Worm (Caenorhabditis elegans) whole organism, young adult: Measurements from ENCODE around the gene lin-32.

Experiments
- B0019.2 ChIP-seq: fragments of 200-800 bp; sonication (Bioruptor generic); conservative IDR thresholded peaks from 2 replicates; pipeline ENCODE4 v1.3.6; 2022; ENCODE audit warnings: missing genetic modification reagents, missing genetic modification characterization, missing compliant biosample characterization
- B0261.1 ChIP-seq: sonication (generic microtip); optimal IDR thresholded peaks from 2 replicates; lab custom pipeline; 2016; ENCODE audit warnings: mild to moderate bottlenecking, missing genetic modification characterization, moderate library complexity, missing compliant biosample characterization
- C17E4.6 ChIP-seq: fragments of 200-800 bp; sonication (Bioruptor generic); IDR thresholded peaks from 2 replicates; pipeline ENCODE4 v1.3.6; 2022; ENCODE audit warnings: missing genetic modification reagents, missing genetic modification characterization, missing compliant biosample characterization
- F10E7.11 ChIP-seq: sonication (generic microtip); optimal IDR thresholded peaks from 2 replicates; lab custom pipeline; 2017; ENCODE audit warnings: mild to moderate bottlenecking, missing genetic modification characterization, moderate library complexity, missing compliant biosample characterization
- F22D6.2 ChIP-seq: sonication (generic microtip); optimal IDR thresholded peaks from 2 replicates; lab custom pipeline; 2016; ENCODE audit warnings: mild to moderate bottlenecking, missing genetic modification characterization, missing compliant biosample characterization
- F57C9.4 ChIP-seq: sonication (generic microtip); optimal IDR thresholded peaks from 2 replicates; lab custom pipeline; 2017; ENCODE audit warnings: mild to moderate bottlenecking, missing genetic modification characterization, missing compliant biosample characterization
- K12H6.12 ChIP-seq: fragments of 200-800 bp; sonication (Bioruptor generic); optimal IDR thresholded peaks from 2 replicates; lab custom pipeline; 2018; ENCODE audit warnings: mild to moderate bottlenecking, missing genetic modification characterization, missing compliant biosample characterization
- Y56A3A.18 ChIP-seq: fragments of 200-800 bp; sonication (Bioruptor generic); IDR thresholded peaks from 2 replicates; pipeline ENCODE4 v1.3.6; 2022; ENCODE audit warnings: missing genetic modification reagents, missing genetic modification characterization, missing compliant biosample characterization
- Y79H2A.3 ChIP-seq: fragments of 200-800 bp; sonication (Bioruptor generic); conservative IDR thresholded peaks from 2 replicates; pipeline ENCODE4 v1.3.6; 2022; ENCODE audit warnings: missing genetic modification reagents, missing genetic modification characterization, missing compliant biosample characterization
- akir-1 ChIP-seq: fragments of 200-800 bp; sonication (Bioruptor generic); optimal IDR thresholded peaks from 2 replicates; lab custom pipeline; 2018; ENCODE audit warnings: mild to moderate bottlenecking, missing genetic modification characterization, moderate library complexity, missing compliant biosample characterization
- aptf-3 ChIP-seq: fragments of 200-800 bp; sonication (Bioruptor generic); IDR thresholded peaks from 2 replicates; pipeline ENCODE4 v1.3.6; 2022; ENCODE audit warnings: missing genetic modification characterization, missing compliant biosample characterization
- attf-3 ChIP-seq: fragments of 200-800 bp; sonication (Bioruptor generic); conservative IDR thresholded peaks from 2 replicates; pipeline ENCODE4 v1.3.6; 2022; ENCODE audit warnings: missing genetic modification reagents, missing genetic modification characterization, missing compliant biosample characterization
- bed-2 ChIP-seq: fragments of 200-800 bp; sonication (Bioruptor generic); IDR thresholded peaks from 2 replicates; pipeline ENCODE4 v1.3.6; 2022; ENCODE audit warnings: missing genetic modification reagents, missing genetic modification characterization, missing compliant biosample characterization
- ceh-27 ChIP-seq: fragments of 200-800 bp; sonication (Bioruptor generic); optimal IDR thresholded peaks from 2 replicates; lab custom pipeline; 2018; ENCODE audit warnings: mild to moderate bottlenecking, missing genetic modification characterization, moderate library complexity, missing compliant biosample characterization
- ceh-91 ChIP-seq: fragments of 200-800 bp; sonication (Bioruptor generic); IDR thresholded peaks from 2 replicates; pipeline ENCODE4 v1.3.6; 2022; ENCODE audit warnings: missing genetic modification reagents, missing genetic modification characterization, missing compliant biosample characterization
- dox-1 ChIP-seq: fragments of 200-800 bp; sonication (Bioruptor generic); IDR thresholded peaks from 2 replicates; pipeline ENCODE4 v1.3.6; 2022; ENCODE audit warnings: missing genetic modification reagents, missing genetic modification characterization, missing compliant biosample characterization
- dpl-1 ChIP-seq: fragments of 150-350 bp; optimal IDR thresholded peaks from 2 replicates; lab custom pipeline; 2014; ENCODE audit warnings: missing biosample characterization, missing genetic modification reagents, missing genetic modification characterization
- egrh-3 ChIP-seq: fragments of 200-800 bp; sonication (Bioruptor generic); IDR thresholded peaks from 2 replicates; pipeline ENCODE4 v1.3.6; 2022; ENCODE audit warnings: missing genetic modification reagents, missing genetic modification characterization, missing compliant biosample characterization
- hmg-20 ChIP-seq: fragments of 200-800 bp; sonication (Bioruptor generic); IDR thresholded peaks from 2 replicates; pipeline ENCODE4 v1.3.6; 2022; ENCODE audit warnings: missing genetic modification reagents, missing genetic modification characterization, missing compliant biosample characterization
- let-526 ChIP-seq: fragments of 200-800 bp; sonication (Bioruptor generic); IDR thresholded peaks from 2 replicates; pipeline ENCODE4 v1.3.6; 2022; ENCODE audit warnings: missing genetic modification reagents, missing genetic modification characterization, missing compliant biosample characterization
- mxl-1 ChIP-seq: sonication (generic microtip); optimal IDR thresholded peaks from 2 replicates; lab custom pipeline; 2016; ENCODE audit warnings: missing genetic modification characterization, missing compliant biosample characterization
- nfyb-1 ChIP-seq: fragments of 200-800 bp; sonication (Bioruptor generic); IDR thresholded peaks from 2 replicates; pipeline ENCODE4 v1.3.6; 2022; ENCODE audit warnings: missing genetic modification reagents, missing genetic modification characterization, missing compliant biosample characterization
- nhr-120 ChIP-seq: fragments of 200-800 bp; sonication (Bioruptor generic); IDR thresholded peaks from 2 replicates; pipeline ENCODE4 v1.3.6; 2022; ENCODE audit warnings: missing genetic modification characterization, missing compliant biosample characterization
- nhr-179 ChIP-seq: sonication (generic microtip); optimal IDR thresholded peaks from 2 replicates; lab custom pipeline; 2016; ENCODE audit warnings: mild to moderate bottlenecking, missing genetic modification characterization, missing compliant biosample characterization
- nhr-90 ChIP-seq: sonication (generic microtip); optimal IDR thresholded peaks from 2 replicates; lab custom pipeline; 2016; ENCODE audit warnings: missing genotype, mild to moderate bottlenecking, missing genetic modification characterization, missing compliant biosample characterization
- rcor-1 ChIP-seq: fragments of 200-800 bp; sonication (Bioruptor generic); IDR thresholded peaks from 2 replicates; pipeline ENCODE4 v1.3.6; 2022; ENCODE audit warnings: missing genetic modification reagents, missing genetic modification characterization, missing compliant biosample characterization
- repo-1 ChIP-seq: sonication (generic microtip); optimal IDR thresholded peaks from 2 replicates; lab custom pipeline; 2017; ENCODE audit warnings: mild to moderate bottlenecking, missing genetic modification characterization, missing compliant biosample characterization
- sea-2 ChIP-seq: fragments of 200-800 bp; sonication (Bioruptor generic); IDR thresholded peaks from 2 replicates; pipeline ENCODE4 v1.3.6; 2022; ENCODE audit warnings: missing genetic modification characterization, missing compliant biosample characterization
- snpc-1.1 ChIP-seq: sonication (generic microtip); optimal IDR thresholded peaks from 2 replicates; lab custom pipeline; 2017; ENCODE audit warnings: missing genetic modification characterization, mild to moderate bottlenecking, missing compliant biosample characterization, antibody characterized with exemption, moderate library complexity, missing genotype, missing genetic modification reagents; ENCODE audit not compliant: insufficient read depth
- snpc-3.4 ChIP-seq: sonication (generic microtip); optimal IDR thresholded peaks from 2 replicates; lab custom pipeline; 2017; ENCODE audit warnings: missing genetic modification characterization, mild to moderate bottlenecking, missing compliant biosample characterization, antibody characterized with exemption, moderate library complexity, missing genotype, missing genetic modification reagents
- unc-130 ChIP-seq: sonication (generic microtip); optimal IDR thresholded peaks from 2 replicates; lab custom pipeline; 2016; ENCODE audit warnings: missing genetic modification reagents, missing genetic modification characterization, missing compliant biosample characterization
- unc-62 ChIP-seq: fragments of 150-350 bp; optimal IDR thresholded peaks from 2 replicates; lab custom pipeline; 2014; ENCODE audit warnings: missing biosample characterization, missing genetic modification reagents, missing genetic modification characterization
- xnd-1 ChIP-seq: sonication (generic microtip); optimal IDR thresholded peaks from 2 replicates; lab custom pipeline; 2016; ENCODE audit warnings: missing genotype, missing genetic modification reagents, missing genetic modification characterization, missing compliant biosample characterization
- ztf-25 ChIP-seq: fragments of 200-800 bp; sonication (Bioruptor generic); IDR thresholded peaks from 2 replicates; pipeline ENCODE4 v1.3.6; 2022; ENCODE audit warnings: missing genetic modification reagents, missing genetic modification characterization, missing compliant biosample characterization
- ztf-28 ChIP-seq: fragments of 200-800 bp; sonication (Bioruptor generic); IDR thresholded peaks from 2 replicates; pipeline ENCODE4 v1.3.6; 2022; ENCODE audit warnings: missing genetic modification reagents, missing genetic modification characterization, missing compliant biosample characterization

Gene lin-32

ce11 chrX:2267956-2268355 lies 38.0 kb upstream of the lin-32 start, which contains the start of gene AH9.6:
AH9.6 (minus strand) TSS chrX:2268138.
- TF ChIP-seq nfyb-1 (GFP tag; lab: Robert Waterston, UW) = 0 out of 2 replicates have a peak, but pooled peaks have one; percentile 18
- no peak for TF ChIP-seq nhr-179
- peak; percentile 62; the same call in 1 of the 2 replicates for TF ChIP-seq egrh-3
- TF ChIP-seq bed-2 = 0 out of 2 replicates have a peak, but pooled peaks have one; percentile 52
- TF ChIP-seq F57C9.4 (tag; lab: Kevin White, UChicago) = no peak
- TF ChIP-seq, all 124 proteins: peak for 3

DNA sequence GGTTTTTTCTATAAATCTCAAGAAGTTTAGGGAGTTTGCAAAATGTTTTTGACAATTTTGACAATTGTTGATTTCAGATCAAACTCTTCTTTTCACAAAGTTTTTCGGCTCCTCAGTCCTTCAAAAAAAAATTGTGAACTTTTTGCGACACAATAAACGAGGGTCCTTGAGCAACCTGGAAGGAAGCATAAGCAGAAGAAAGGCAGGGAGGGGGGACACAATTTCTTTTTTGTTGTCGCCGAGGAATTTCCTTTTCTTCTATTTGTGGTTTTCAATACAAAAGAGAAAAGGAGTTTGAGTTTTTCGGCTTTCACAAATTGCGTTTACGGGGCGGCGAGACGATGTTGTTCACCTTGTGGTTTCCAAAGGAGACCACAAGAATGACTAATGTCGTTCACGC lies 36.9 kb upstream of the lin-32 start:
- no peak for TF ChIP-seq snpc-1.1 (tag; lab: Kevin White, UChicago)
- no peak for TF ChIP-seq aptf-3 (GFP tag; lab: Robert Waterston, UW)
- TF ChIP-seq snpc-3.4 = no peak
- TF ChIP-seq dox-1 (GFP tag; lab: Robert Waterston, UW) = no peak
- no peak for TF ChIP-seq Y56A3A.18 (GFP tag; lab: Robert Waterston, UW)
- no peak for TF ChIP-seq ceh-91
- TF ChIP-seq C17E4.6 (GFP tag; lab: Robert Waterston, UW) = no peak
- TF ChIP-seq xnd-1 = no peak
- TF ChIP-seq F10E7.11 (tag; lab: Kevin White, UChicago) = no peak
- no peak for TF ChIP-seq unc-62 (GFP tag; lab: Kevin White, UChicago)
- no peak for TF ChIP-seq sea-2 (GFP tag; lab: Robert Waterston, UW)
- TF ChIP-seq Y79H2A.3 (GFP tag; lab: Robert Waterston, UW) = no peak
- no peak for TF ChIP-seq dpl-1 (GFP tag; lab: Kevin White, UChicago)
- TF ChIP-seq F22D6.2 (tag; lab: Kevin White, UChicago) = no peak
- TF ChIP-seq akir-1 (GFP tag; lab: Kevin White, UChicago) = no peak
- TF ChIP-seq ztf-25 (GFP tag; lab: Robert Waterston, UW) = no peak

DNA sequence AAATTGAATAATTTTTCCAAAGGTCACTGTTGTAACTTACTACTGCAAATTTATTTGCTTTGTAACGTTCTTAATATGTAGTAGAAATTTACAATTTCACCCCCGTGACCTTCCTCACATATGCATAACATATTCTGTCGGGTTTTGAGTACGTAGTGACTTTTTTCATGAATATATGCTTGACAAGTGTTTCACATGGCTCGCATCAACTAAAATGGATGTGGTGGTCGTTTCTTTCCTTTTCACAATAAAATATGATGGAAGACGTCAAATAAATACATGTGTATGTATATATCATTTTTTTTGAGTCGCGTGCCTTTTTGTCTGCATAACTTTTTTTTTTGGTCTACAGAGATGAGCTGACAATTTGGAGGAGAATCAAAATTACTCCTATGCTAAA lies 36.4 kb upstream of the lin-32 start:
- TF ChIP-seq rcor-1 (GFP tag; lab: Robert Waterston, UW) (no peak), K12H6.12 (tag; lab: Kevin White, UChicago) (no peak)

DNA sequence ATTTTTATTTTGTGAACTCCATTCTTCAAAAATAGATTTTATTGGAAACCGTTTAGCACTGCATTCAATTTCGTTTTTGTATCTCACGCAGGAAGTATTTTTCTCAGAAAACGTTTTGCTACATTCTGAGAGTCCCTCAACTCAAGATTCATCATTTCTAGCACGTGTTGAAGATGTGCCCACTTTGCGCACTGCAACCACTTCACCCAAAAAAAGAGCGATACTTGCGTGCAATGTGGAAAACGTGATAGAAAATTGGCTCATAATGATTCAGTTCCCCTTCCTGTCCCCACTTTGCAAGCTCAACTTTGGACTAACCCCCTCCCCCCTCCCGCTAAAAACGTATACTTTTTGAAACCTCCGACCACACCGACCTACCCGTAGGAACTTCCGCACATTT lies 35.1 kb upstream of the lin-32 start:
- TF ChIP-seq repo-1 (tag; lab: Kevin White, UChicago) (no peak), ceh-27 (peak; percentile 87), let-526 (GFP tag; lab: Robert Waterston, UW) (no peak), mxl-1 (no peak)

ce11 chrX:2262420-2262819 lies 32.5 kb upstream of the lin-32 start:
- TF ChIP-seq B0019.2 (GFP tag; lab: Robert Waterston, UW) (no peak), K12H6.12 (tag; lab: Kevin White, UChicago) (no peak), hmg-20 (GFP tag; lab: Robert Waterston, UW) (no peak), attf-3 (no peak), ztf-28 (no peak), unc-130 (GFP tag; lab: Kevin White, UChicago) (no peak), aptf-3 (GFP tag; lab: Robert Waterston, UW) (no peak), nhr-90 (tag; lab: Kevin White, UChicago) (no peak), nhr-179 (no peak), B0261.1 (tag; lab: Kevin White, UChicago) (no peak), nhr-120 (GFP tag; lab: Robert Waterston, UW) (no peak)
